Worm (Caenorhabditis elegans) whole organism, early embryonic: ENCODE data around the gene F46B6.4.

Experiments used
- B0310.2 ChIP-seq: sonication (generic microtip); optimal IDR thresholded peaks from 2 replicates; lab custom pipeline; 2016; ENCODE audit warnings: mild to moderate bottlenecking, missing genetic modification characterization, missing compliant biosample characterization
- F13C5.2 ChIP-seq: sonication (generic microtip); optimal IDR thresholded peaks from 2 replicates; lab custom pipeline; 2017; ENCODE audit warnings: mild to moderate bottlenecking, missing genetic modification characterization, inconsistent platforms, missing compliant biosample characterization
- aly-1 ChIP-seq: sonication (generic microtip); optimal IDR thresholded peaks from 2 replicates; lab custom pipeline; 2016; ENCODE audit warnings: missing genetic modification characterization, missing compliant biosample characterization
- ama-1 ChIP-seq: fragments of 150-350 bp; optimal IDR thresholded peaks from 2 replicates; lab custom pipeline; 2014
- ceh-13 ChIP-seq: fragments of 200-800 bp; sonication (Bioruptor generic); optimal IDR thresholded peaks from 2 replicates; lab custom pipeline; 2018; ENCODE audit warnings: mild to moderate bottlenecking, missing genetic modification characterization, missing compliant biosample characterization
- ceh-36 ChIP-seq: sonication (generic microtip); optimal IDR thresholded peaks from 2 replicates; lab custom pipeline; 2016; ENCODE audit warnings: missing genetic modification characterization, inconsistent platforms, missing compliant biosample characterization
- ets-7 ChIP-seq: sonication (generic microtip); optimal IDR thresholded peaks from 2 replicates; lab custom pipeline; 2016; ENCODE audit warnings: missing genotype, missing genetic modification characterization, missing compliant biosample characterization
- flt-1 ChIP-seq: fragments of 200-800 bp; sonication (Bioruptor generic); IDR thresholded peaks from 2 replicates; pipeline ENCODE4 v1.3.6; 2022; ENCODE audit warnings: missing genetic modification characterization, missing compliant biosample characterization
- hmbx-1 ChIP-seq: sonication (generic microtip); optimal IDR thresholded peaks from 2 replicates; lab custom pipeline; 2016; ENCODE audit warnings: mild to moderate bottlenecking, missing genetic modification characterization, missing compliant biosample characterization
- hmg-4 ChIP-seq: fragments of 200-800 bp; sonication (Bioruptor generic); optimal IDR thresholded peaks from 2 replicates; lab custom pipeline; 2018; ENCODE audit warnings: mild to moderate bottlenecking, missing genetic modification characterization, missing compliant biosample characterization
- hnd-1 ChIP-seq: sonication (generic microtip); optimal IDR thresholded peaks from 2 replicates; lab custom pipeline; 2016; ENCODE audit warnings: missing genetic modification characterization, missing compliant biosample characterization
- pes-1 ChIP-seq: fragments of 200-800 bp; sonication (Bioruptor generic); IDR thresholded peaks from 2 replicates; pipeline ENCODE4 v1.3.6; 2022; ENCODE audit warnings: missing genetic modification reagents, missing genetic modification characterization, missing compliant biosample characterization
- scrt-1 ChIP-seq: fragments of 200-800 bp; sonication (Bioruptor generic); IDR thresholded peaks from 2 replicates; pipeline ENCODE4 v1.3.6; 2022; ENCODE audit warnings: missing genetic modification characterization, missing compliant biosample characterization
- sea-1 ChIP-seq: fragments of 200-800 bp; sonication (Bioruptor generic); conservative IDR thresholded peaks from 2 replicates; pipeline ENCODE4 v1.3.6; 2022; ENCODE audit warnings: missing genetic modification characterization, missing compliant biosample characterization
- tbx-11 ChIP-seq: fragments of 200-800 bp; sonication (Bioruptor generic); IDR thresholded peaks from 2 replicates; pipeline ENCODE4 v1.3.6; 2022; ENCODE audit warnings: missing genetic modification characterization, missing compliant biosample characterization
- tbx-37 ChIP-seq: fragments of 200-800 bp; sonication (Bioruptor generic); conservative IDR thresholded peaks from 2 replicates; pipeline ENCODE4 v1.3.6; 2022; ENCODE audit warnings: missing genetic modification reagents, missing genetic modification characterization, missing compliant biosample characterization
- tra-4 ChIP-seq: sonication (generic microtip); optimal IDR thresholded peaks from 2 replicates; lab custom pipeline; 2017; ENCODE audit warnings: missing genetic modification characterization, missing compliant biosample characterization

Gene F46B6.4

ce11 chrV:9775734-9776133 is 3.6 kb downstream of the F46B6.4 start, which contains the start of gene F46B6.12:
F46B6.12 (minus strand) TSS chrV:9775834.
- no peak for TF ChIP-seq F13C5.2 (tag; lab: Kevin White, UChicago)
- no peak for TF ChIP-seq tra-4 (tag; lab: Kevin White, UChicago)
- no peak for TF ChIP-seq aly-1 (tag; lab: Kevin White, UChicago)
- TF ChIP-seq sea-1 (GFP tag; lab: Robert Waterston, UW), result no peak
- TF ChIP-seq hnd-1, result no peak
- TF ChIP-seq ama-1 (lab: Kevin White, UChicago), result no peak
- no peak for TF ChIP-seq ceh-36
- no peak for TF ChIP-seq hmbx-1 (tag; lab: Kevin White, UChicago)
- no peak for TF ChIP-seq hmg-4 (GFP tag; lab: Kevin White, UChicago)
- TF ChIP-seq tbx-37 (GFP tag; lab: Robert Waterston, UW), result no peak
- TF ChIP-seq ets-7 (tag; lab: Kevin White, UChicago), result no peak

DNA sequence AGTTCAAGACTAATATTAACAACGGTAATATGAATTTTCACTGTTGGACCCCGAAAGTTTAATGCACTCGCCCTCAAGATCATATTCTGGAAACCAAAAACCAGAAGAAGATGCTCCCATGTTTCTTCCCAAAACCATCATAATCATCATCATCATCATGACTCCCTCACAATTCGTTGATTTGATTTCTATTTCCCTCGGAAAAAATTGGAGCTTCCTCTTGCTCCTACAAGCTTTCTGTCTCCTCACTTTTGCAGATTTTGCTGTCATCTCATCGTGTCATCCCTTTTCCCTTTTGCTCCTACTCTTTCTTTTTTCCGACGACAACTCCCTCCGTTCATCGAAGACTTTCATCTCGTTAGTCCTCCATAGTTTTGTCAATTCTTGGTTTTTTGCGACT is 7.3 kb downstream of the F46B6.4 start, which contains the start of gene F46B6.2:
Gene F46B6.2 (plus strand): TSS at position 316 of the 400 bp plus-strand sequence.
- no peak for TF ChIP-seq flt-1
- TF ChIP-seq pes-1 (GFP tag; lab: Robert Waterston, UW), result no peak
- TF ChIP-seq B0310.2 (tag; lab: Kevin White, UChicago), result no peak
- TF ChIP-seq hmg-4 (GFP tag; lab: Kevin White, UChicago), result no peak
- TF ChIP-seq aly-1 (tag; lab: Kevin White, UChicago), result no peak
- no peak for TF ChIP-seq tbx-37 (GFP tag; lab: Robert Waterston, UW)
- TF ChIP-seq ceh-36, result no peak
- no peak for TF ChIP-seq hmbx-1 (tag; lab: Kevin White, UChicago)
- no peak for TF ChIP-seq ceh-13 (GFP tag; lab: Kevin White, UChicago)
- TF ChIP-seq scrt-1 (GFP tag; lab: Robert Waterston, UW), result no peak
- TF ChIP-seq tbx-11 (GFP tag; lab: Robert Waterston, UW), result no peak
- TF ChIP-seq sea-1 (GFP tag; lab: Robert Waterston, UW), result no peak
- TF ChIP-seq ama-1 (lab: Kevin White, UChicago), result no peak
- no peak for TF ChIP-seq ets-7 (tag; lab: Kevin White, UChicago)
- TF ChIP-seq tra-4 (tag; lab: Kevin White, UChicago), result no peak
- TF ChIP-seq hnd-1, result no peak

ce11 chrV:9771311-9771710 is 8.0 kb downstream of the F46B6.4 start:
- TF ChIP-seq sea-1 (GFP tag; lab: Robert Waterston, UW) (no peak), ceh-36 (no peak), tbx-37 (GFP tag; lab: Robert Waterston, UW) (no peak), tbx-11 (GFP tag; lab: Robert Waterston, UW) (no peak), F13C5.2 (tag; lab: Kevin White, UChicago) (no peak), scrt-1 (GFP tag; lab: Robert Waterston, UW) (no peak), ceh-13 (GFP tag; lab: Kevin White, UChicago) (no peak), tra-4 (tag; lab: Kevin White, UChicago) (no peak), hnd-1 (no peak), aly-1 (tag; lab: Kevin White, UChicago) (no peak), flt-1 (no peak), hmbx-1 (tag; lab: Kevin White, UChicago) (no peak), pes-1 (GFP tag; lab: Robert Waterston, UW) (no peak), ama-1 (lab: Kevin White, UChicago) (no peak), ets-7 (tag; lab: Kevin White, UChicago) (no peak), hmg-4 (GFP tag; lab: Kevin White, UChicago) (no peak)

- TF ChIP-seq ets-7 (tag; lab: Kevin White, UChicago) (no peak), aly-1 (tag; lab: Kevin White, UChicago) (no peak), ceh-36 (no peak), hnd-1 (no peak), F13C5.2 (tag; lab: Kevin White, UChicago) (no peak), hmg-4 (GFP tag; lab: Kevin White, UChicago) (no peak), pes-1 (GFP tag; lab: Robert Waterston, UW) (no peak), hmbx-1 (tag; lab: Kevin White, UChicago) (no peak), tra-4 (tag; lab: Kevin White, UChicago) (no peak), ceh-13 (GFP tag; lab: Kevin White, UChicago) (no peak), tbx-11 (GFP tag; lab: Robert Waterston, UW) (no peak), tbx-37 (GFP tag; lab: Robert Waterston, UW) (no peak), ama-1 (lab: Kevin White, UChicago) (no peak), B0310.2 (tag; lab: Kevin White, UChicago) (no peak)
Observed at ce11 chrV:9768828-9769778, 10.2 kb downstream of the F46B6.4 start, which contains the start of gene unc-42. unc-42 (minus strand) TSS chrV:9769391.

DNA sequence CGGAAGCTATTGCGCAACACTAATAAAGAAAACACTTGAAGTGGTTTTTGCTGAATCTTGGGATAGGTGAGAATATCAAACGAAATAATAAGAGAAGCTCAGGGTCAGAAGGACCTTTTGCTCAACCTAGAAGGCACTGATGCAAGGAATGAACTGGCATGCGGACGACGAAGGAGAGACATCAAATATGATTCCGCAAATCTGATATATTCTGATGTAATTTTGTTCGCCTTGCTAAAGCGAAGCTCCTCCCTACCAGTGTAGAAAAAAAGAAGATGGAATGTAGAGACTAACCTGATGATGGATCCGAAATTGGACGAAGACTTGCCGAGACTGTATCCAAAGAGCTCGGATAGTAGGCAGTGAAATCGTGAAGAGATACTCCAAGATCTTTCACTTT is 11.4 kb downstream of the F46B6.4 start:
- TF ChIP-seq B0310.2 (tag; lab: Kevin White, UChicago) (no peak), hmg-4 (GFP tag; lab: Kevin White, UChicago) (no peak), ama-1 (lab: Kevin White, UChicago) (no peak), hnd-1 (no peak), flt-1 (no peak), sea-1 (GFP tag; lab: Robert Waterston, UW) (no peak), ceh-13 (GFP tag; lab: Kevin White, UChicago) (no peak), ceh-36 (no peak), aly-1 (tag; lab: Kevin White, UChicago) (no peak)

DNA sequence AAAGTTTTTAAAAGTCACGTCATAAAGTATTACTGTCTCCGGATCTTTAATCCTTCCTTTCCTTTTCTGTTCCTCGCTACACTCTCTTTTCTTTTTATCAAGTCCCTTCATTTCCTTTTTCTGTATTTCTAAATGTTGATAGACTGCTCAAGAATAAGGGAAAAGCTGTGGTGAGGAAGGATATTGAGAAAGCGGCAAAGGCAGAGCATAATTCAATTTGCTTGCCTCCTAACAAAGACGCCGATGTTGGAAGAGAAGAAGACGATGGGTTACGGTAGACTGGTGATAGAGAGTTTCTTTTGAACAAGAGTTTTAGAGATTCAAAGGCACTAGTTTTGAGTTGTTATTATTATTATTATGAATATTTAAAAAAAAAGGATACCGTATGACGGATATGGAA is 13.7 kb downstream of the F46B6.4 start:
- TF ChIP-seq pes-1 (GFP tag; lab: Robert Waterston, UW) (no peak), tbx-11 (GFP tag; lab: Robert Waterston, UW) (no peak), hnd-1 (no peak), hmbx-1 (tag; lab: Kevin White, UChicago) (no peak), hmg-4 (GFP tag; lab: Kevin White, UChicago) (no peak), ets-7 (tag; lab: Kevin White, UChicago) (no peak), tbx-37 (GFP tag; lab: Robert Waterston, UW) (no peak), sea-1 (GFP tag; lab: Robert Waterston, UW) (no peak), ama-1 (lab: Kevin White, UChicago) (no peak), F13C5.2 (tag; lab: Kevin White, UChicago) (no peak), ceh-36 (no peak)
